Worm (Caenorhabditis elegans) whole organism, late embryonic: Measurements from ENCODE around the gene Y19D2B.1.

Experiments
- F13H6.1 ChIP-seq: sonication (generic microtip); optimal IDR thresholded peaks from 2 replicates; lab custom pipeline; 2016; ENCODE audit warnings: missing genetic modification characterization, missing compliant biosample characterization
- Y22D7AL.16 ChIP-seq: sonication (generic microtip); optimal IDR thresholded peaks from 2 replicates; lab custom pipeline; 2016; ENCODE audit warnings: missing genetic modification characterization, missing compliant biosample characterization
- ama-1 ChIP-seq: fragments of 150-350 bp; optimal IDR thresholded peaks from 2 replicates; lab custom pipeline; 2014
- ceh-22 ChIP-seq: sonication (generic microtip); optimal IDR thresholded peaks from 2 replicates; lab custom pipeline; 2017; ENCODE audit warnings: missing biosample characterization, missing genetic modification characterization
- ceh-6 ChIP-seq: fragments of 200-800 bp; sonication (Bioruptor generic); optimal IDR thresholded peaks from 2 replicates; lab custom pipeline; 2018; ENCODE audit warnings: mild to moderate bottlenecking, missing genetic modification characterization, missing compliant biosample characterization
- elt-2 ChIP-seq: sonication (generic microtip); optimal IDR thresholded peaks from 2 replicates; lab custom pipeline; 2016; ENCODE audit warnings: missing genetic modification reagents, missing genetic modification characterization, missing compliant biosample characterization
- fkh-6 ChIP-seq: sonication (generic microtip); optimal IDR thresholded peaks from 2 replicates; lab custom pipeline; 2016; ENCODE audit warnings: missing genetic modification characterization, missing compliant biosample characterization
- hlh-15 ChIP-seq: sonication (generic microtip); optimal IDR thresholded peaks from 2 replicates; lab custom pipeline; 2016; ENCODE audit warnings: missing genetic modification characterization, missing compliant biosample characterization
- pha-4 ChIP-seq: fragments of 150-350 bp; optimal IDR thresholded peaks from 2 replicates; lab custom pipeline; 2018; ENCODE audit warnings: missing biosample characterization, missing genetic modification reagents, missing genetic modification characterization
- pros-1 ChIP-seq: fragments of 150-350 bp; optimal IDR thresholded peaks from 2 replicates; lab custom pipeline; 2014; ENCODE audit warnings: missing biosample characterization, missing genetic modification reagents, missing genetic modification characterization
- unc-3 ChIP-seq, 2 experiments: fragments of 200-800 bp in 1 of 2; sonication (Bioruptor generic) in 1 of 2; sonication (generic microtip) in 1 of 2; conservative IDR thresholded peaks in 1 of 2; optimal IDR thresholded peaks in 1 of 2; 2 replicates each; pipeline versions ENCODE4 v1.3.6 to Lab custom; 2016 to 2022; ENCODE audit warnings: missing compliant biosample characterization in 2 of 2, missing genetic modification characterization in 2 of 2, missing genetic modification reagents in 1 of 2
- unc-55 ChIP-seq: sonication (generic microtip); optimal IDR thresholded peaks from 2 replicates; lab custom pipeline; 2017; ENCODE audit warnings: missing biosample characterization, missing genetic modification reagents, missing genetic modification characterization
- unc-86 ChIP-seq: sonication (generic microtip); optimal IDR thresholded peaks from 2 replicates; lab custom pipeline; 2016; ENCODE audit warnings: missing genetic modification characterization, missing compliant biosample characterization
- zip-5 ChIP-seq: sonication (generic microtip); optimal IDR thresholded peaks from 2 replicates; lab custom pipeline; 2016; ENCODE audit warnings: missing genetic modification characterization, missing compliant biosample characterization

- TF ChIP-seq ama-1 (lab: Kevin White, UChicago) (no peak), unc-3 (GFP tag; conservative IDR thresholded peaks at IDR 0.05; lab: Robert Waterston, UW) (no peak), unc-3 (tag; optimal IDR thresholded peaks at IDR 0.05; lab: Kevin White, UChicago) (no peak), unc-86 (tag; lab: Kevin White, UChicago) (no peak), pros-1 (no peak), unc-55 (GFP tag; lab: Kevin White, UChicago) (no peak), fkh-6 (tag; lab: Kevin White, UChicago) (no peak), zip-5 (no peak), ceh-6 (no peak), Y22D7AL.16 (tag; lab: Kevin White, UChicago) (no peak), pha-4 (tag; lab: Kevin White, UChicago) (no peak), ceh-22 (tag; lab: Kevin White, UChicago) (no peak), F13H6.1 (tag; lab: Kevin White, UChicago) (no peak), elt-2 (tag; lab: Kevin White, UChicago) (no peak), hlh-15 (tag; lab: Kevin White, UChicago) (no peak)
Measured at ce11 chrII:10971677-10972076, 48.9 kb upstream of the Y19D2B.1 start.
